Fruit fly (Drosophila melanogaster): ENCODE measurements around the gene CG9536.

DNA sequence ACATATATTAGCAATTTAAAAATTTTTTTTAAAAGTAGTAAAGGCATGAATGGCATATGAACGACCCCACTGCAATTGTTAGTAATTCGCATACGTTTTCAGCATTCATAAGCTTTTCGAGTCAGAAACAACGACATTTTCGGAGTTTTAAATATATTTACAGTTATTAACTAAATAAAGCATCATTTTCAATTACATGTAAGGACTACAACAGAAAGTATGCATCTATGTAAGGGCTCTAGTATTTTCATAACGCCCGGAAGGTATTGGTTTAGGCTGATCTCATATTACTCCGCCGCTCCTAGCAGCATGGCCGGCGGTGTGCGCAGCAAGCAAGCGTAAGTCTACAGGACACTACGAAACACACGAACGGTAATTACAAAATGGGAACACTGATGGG lies 2.5 kb downstream of the CG9536 start:
- TF ChIP-seq OdsH (GFP tag; optimal IDR thresholded peaks at IDR 0.05) (no peak), CG9705 (GFP tag; optimal IDR thresholded peaks at IDR 0.05) (no peak), Hr83 (GFP tag; optimal IDR thresholded peaks at IDR 0.05; ENCODE audit: poor library complexity, severe bottlenecking) (no peak), dmrt93B (GFP tag; optimal IDR thresholded peaks at IDR 0.05) (no peak), Hr78 (GFP tag; optimal IDR thresholded peaks at IDR 0.05) (no peak), CG32264 (GFP tag; optimal IDR thresholded peaks at IDR 0.05) (no peak), Dif (GFP tag; optimal IDR thresholded peaks at IDR 0.05; ENCODE audit: partially characterized antibody) (no peak), ey (GFP tag; optimal IDR thresholded peaks at IDR 0.05) (no peak), fru (GFP tag; optimal IDR thresholded peaks at IDR 0.05) (no peak), dsf (GFP tag; optimal IDR thresholded peaks at IDR 0.05; ENCODE audit: borderline replicate concordance) (no peak), sv (GFP tag; optimal IDR thresholded peaks at IDR 0.05) (no peak)
